Fruit fly (Drosophila melanogaster) whole organism, embryonic: ENCODE data around the gene CG3841.
A peak's percentile ranks its signal among the peaks of the same experiment; 100 is the strongest.

Experiments
- C15 ChIP-seq: fragments of 200-800 bp; sonication (Bioruptor generic); IDR thresholded peaks from 3 replicates; pipeline ENCODE4 v1.3.6; 2022; ENCODE audit warnings: missing biosample characterization, missing genetic modification characterization
- CG11085 ChIP-seq: fragments of 200-800 bp; sonication (Bioruptor generic); IDR thresholded peaks from 2 replicates; pipeline ENCODE4 v1.3.6; 2022; ENCODE audit warnings: missing biosample characterization, missing genetic modification characterization
- CG11247 ChIP-seq: fragments of 200-800 bp; sonication (Bioruptor generic); IDR thresholded peaks from 2 replicates; pipeline ENCODE4 v1.3.6; 2022; ENCODE audit warnings: missing biosample characterization, missing genetic modification characterization
- CG11560 ChIP-seq: fragments of 200-800 bp; sonication (Bioruptor generic); IDR thresholded peaks from 3 replicates; pipeline ENCODE4 v1.3.6; 2022; ENCODE audit warnings: missing biosample characterization, missing genetic modification characterization
- CG12071 ChIP-seq: fragments of 200-800 bp; sonication (Bioruptor generic); optimal IDR thresholded peaks from 3 replicates; lab custom pipeline; 2018; ENCODE audit warnings: missing biosample characterization, mild to moderate bottlenecking, missing genetic modification characterization
- CG12104 ChIP-seq: fragments of 200-800 bp; sonication (Bioruptor generic); optimal IDR thresholded peaks from 3 replicates; lab custom pipeline; 2016; ENCODE audit warnings: missing biosample characterization, missing genetic modification characterization
- CG12659 ChIP-seq: fragments of 200-800 bp; sonication (Bioruptor generic); optimal IDR thresholded peaks from 3 replicates; lab custom pipeline; 2017; ENCODE audit warnings: mild to moderate bottlenecking, missing biosample characterization, missing genetic modification reagents, missing genetic modification characterization
- CG14441 ChIP-seq: fragments of 200-800 bp; sonication (Bioruptor generic); IDR thresholded peaks from 2 replicates; pipeline ENCODE4 v1.3.6; 2022; ENCODE audit warnings: missing biosample characterization, missing genetic modification characterization
- CG1647 ChIP-seq: fragments of 200-800 bp; sonication (Bioruptor generic); optimal IDR thresholded peaks from 3 replicates; lab custom pipeline; 2016; ENCODE audit warnings: missing biosample characterization, missing genetic modification characterization
- CG16863 ChIP-seq: fragments of 200-800 bp; sonication (Bioruptor generic); optimal IDR thresholded peaks from 3 replicates; lab custom pipeline; 2016; ENCODE audit warnings: missing biosample characterization, missing genetic modification characterization
- CG18011 ChIP-seq: fragments of 200-800 bp; sonication (Bioruptor generic); optimal IDR thresholded peaks from 2 replicates; lab custom pipeline; 2017; ENCODE audit warnings: missing biosample characterization, missing genetic modification characterization, mild to moderate bottlenecking, moderate library complexity, missing genotype
- CG31365 ChIP-seq: fragments of 200-800 bp; sonication (Bioruptor generic); optimal IDR thresholded peaks from 2 replicates; lab custom pipeline; 2018; ENCODE audit warnings: missing biosample characterization, mild to moderate bottlenecking, missing genetic modification characterization
- CG3726 ChIP-seq: fragments of 200-800 bp; sonication (Bioruptor generic); IDR thresholded peaks from 3 replicates; pipeline ENCODE4, ENCODE4 v1.3.6; 2022; ENCODE audit warnings: missing biosample characterization, missing genetic modification characterization
- CG4404 ChIP-seq: fragments of 200-800 bp; sonication (Bioruptor generic); IDR thresholded peaks from 2 replicates; pipeline ENCODE4 v1.3.6; 2022; ENCODE audit warnings: missing biosample characterization, missing genetic modification characterization
- CG4424 ChIP-seq: fragments of 200-800 bp; sonication (Bioruptor generic); optimal IDR thresholded peaks from 3 replicates; lab custom pipeline; 2016; ENCODE audit warnings: missing biosample characterization, missing genetic modification characterization
- CG4617 ChIP-seq: fragments of 200-800 bp; sonication (Bioruptor generic); optimal IDR thresholded peaks from 3 replicates; lab custom pipeline; 2016; ENCODE audit warnings: missing biosample characterization, missing genetic modification characterization, borderline replicate concordance
- CG6813 ChIP-seq: fragments of 200-800 bp; sonication (Bioruptor generic); optimal IDR thresholded peaks from 2 replicates; lab custom pipeline; 2017; ENCODE audit warnings: missing biosample characterization, missing genetic modification characterization, mild to moderate bottlenecking, moderate library complexity, missing genetic modification reagents
- CG7357 ChIP-seq: fragments of 200-800 bp; sonication (Bioruptor generic); IDR thresholded peaks from 3 replicates; pipeline ENCODE4 v1.3.6; 2022; ENCODE audit warnings: missing biosample characterization, missing genetic modification characterization
- CG7556 ChIP-seq: fragments of 200-800 bp; sonication (Bioruptor generic); optimal IDR thresholded peaks from 2 replicates; lab custom pipeline; 2017; ENCODE audit warnings: missing biosample characterization, mild to moderate bottlenecking, missing genetic modification characterization
- CG8478 ChIP-seq: fragments of >200 bp; optimal IDR thresholded peaks from 2 replicates; lab custom pipeline; 2018
- CG8765 ChIP-seq: fragments of 200-800 bp; sonication (Bioruptor generic); IDR thresholded peaks from 2 replicates; pipeline ENCODE4 v1.3.6; 2022; ENCODE audit warnings: missing biosample characterization, missing genetic modification characterization
- Dip2 ChIP-seq: fragments of 200-800 bp; sonication (Bioruptor generic); IDR thresholded peaks from 2 replicates; pipeline ENCODE4 v1.3.6; 2022; ENCODE audit warnings: missing biosample characterization, missing genetic modification characterization
- Doc3 ChIP-seq: fragments of 200-800 bp; sonication (Bioruptor generic); IDR thresholded peaks from 3 replicates; pipeline ENCODE4 v1.3.6; 2022; ENCODE audit warnings: missing biosample characterization, missing genetic modification characterization; ENCODE audit not compliant: partially characterized antibody
- H15 ChIP-seq: fragments of 200-800 bp; sonication (Bioruptor generic); IDR thresholded peaks from 3 replicates; pipeline ENCODE4 v1.3.6; 2022; ENCODE audit warnings: missing biosample characterization, missing genetic modification characterization
- HLH4C ChIP-seq: fragments of 200-800 bp; sonication (Bioruptor generic); IDR thresholded peaks from 3 replicates; pipeline ENCODE4 v1.3.6; 2022; ENCODE audit warnings: missing biosample characterization, missing genetic modification characterization; ENCODE audit not compliant: partially characterized antibody
- HLHmδ ChIP-seq: fragments of 200-800 bp; sonication (Bioruptor generic); optimal IDR thresholded peaks from 2 replicates; lab custom pipeline; 2018; ENCODE audit warnings: missing biosample characterization, mild to moderate bottlenecking, missing genetic modification characterization, moderate library complexity
- Hand ChIP-seq: fragments of 200-800 bp; sonication (Bioruptor generic); optimal IDR thresholded peaks from 2 replicates; lab custom pipeline; 2017; ENCODE audit warnings: mild to moderate bottlenecking, missing biosample characterization, missing genetic modification reagents, missing genetic modification characterization
- Lhr ChIP-seq: fragments of 200-800 bp; sonication (Bioruptor generic); optimal IDR thresholded peaks from 3 replicates; lab custom pipeline; 2017; ENCODE audit warnings: mild to moderate bottlenecking, missing biosample characterization, missing genetic modification reagents, missing genetic modification characterization
- Mad ChIP-seq: fragments of 200-800 bp; sonication (Bioruptor generic); optimal IDR thresholded peaks from 2 replicates; lab custom pipeline; 2016; ENCODE audit warnings: missing biosample characterization, missing genetic modification characterization
- Myb ChIP-seq: fragments of 200-800 bp; sonication (Bioruptor generic); optimal IDR thresholded peaks from 2 replicates; lab custom pipeline; 2016; ENCODE audit warnings: missing biosample characterization, missing genetic modification characterization
- Pdp1 ChIP-seq, 2 experiments: fragments of 200-800 bp; sonication (Bioruptor generic); optimal IDR thresholded peaks; 3 replicates each; lab custom pipeline; 2016; ENCODE audit warnings: missing biosample characterization in 2 of 2, missing genetic modification characterization in 2 of 2, mild to moderate bottlenecking in 1 of 2, moderate library complexity in 1 of 2
- TFAM ChIP-seq: fragments of 200-800 bp; sonication (Bioruptor generic); optimal IDR thresholded peaks from 2 replicates; lab custom pipeline; 2017; ENCODE audit warnings: missing biosample characterization, missing genetic modification characterization, inconsistent platforms
- Tbp ChIP-seq: fragments of >200 bp; optimal IDR thresholded peaks from 2 replicates; lab custom pipeline; 2018; ENCODE audit warnings: missing biosample characterization, missing genetic modification characterization
- ash1 ChIP-seq: fragments of 200-800 bp; sonication (Bioruptor generic); optimal IDR thresholded peaks from 2 replicates; lab custom pipeline; 2018; ENCODE audit warnings: missing biosample characterization, mild to moderate bottlenecking, missing genetic modification characterization
- bigmax ChIP-seq: fragments of 200-800 bp; sonication (Bioruptor generic); optimal IDR thresholded peaks from 2 replicates; lab custom pipeline; 2018; ENCODE audit warnings: missing biosample characterization, mild to moderate bottlenecking, missing genetic modification characterization
- chif ChIP-seq, 2 experiments: fragments of 200-800 bp; sonication (Bioruptor generic); optimal IDR thresholded peaks; 3 replicates each; lab custom pipeline; 2016; ENCODE audit warnings: missing biosample characterization in 2 of 2, missing genetic modification characterization in 2 of 2
- croc ChIP-seq: fragments of 200-800 bp; sonication (Bioruptor generic); conservative IDR thresholded peaks from 3 replicates; pipeline ENCODE4 v1.3.6; 2022; ENCODE audit warnings: missing biosample characterization, missing genetic modification characterization
- dysf ChIP-seq: fragments of 200-800 bp; sonication (Bioruptor generic); IDR thresholded peaks from 3 replicates; pipeline ENCODE4 v1.3.6; 2022; ENCODE audit warnings: missing biosample characterization, missing genetic modification characterization
- gfzf ChIP-seq: fragments of 200-800 bp; sonication (Bioruptor generic); optimal IDR thresholded peaks from 2 replicates; lab custom pipeline; 2016; ENCODE audit warnings: missing biosample characterization, mild to moderate bottlenecking, missing genetic modification characterization, moderate library complexity
- grau ChIP-seq: fragments of 200-800 bp; optimal IDR thresholded peaks from 3 replicates; lab custom pipeline; 2019; ENCODE audit warnings: missing biosample characterization, mild to moderate bottlenecking, missing genetic modification characterization, moderate library complexity
- gsb ChIP-seq: fragments of 200-800 bp; sonication (Bioruptor generic); IDR thresholded peaks from 2 replicates; pipeline ENCODE4 v1.3.6; 2022; ENCODE audit warnings: missing biosample characterization, missing genetic modification characterization
- gsb-n ChIP-seq: fragments of 200-800 bp; sonication (Bioruptor generic); optimal IDR thresholded peaks from 3 replicates; lab custom pipeline; 2018; ENCODE audit warnings: missing biosample characterization, mild to moderate bottlenecking, missing genetic modification characterization
- hkb ChIP-seq, 2 experiments: fragments of 200-800 bp in 1 of 2; fragments of >200 bp in 1 of 2; sonication (Bioruptor generic) in 1 of 2; IDR thresholded peaks in 1 of 2; optimal IDR thresholded peaks in 1 of 2; 2 replicates each; pipeline versions ENCODE4 v1.3.6 to Lab custom; 2017 to 2022; ENCODE audit warnings: missing biosample characterization in 1 of 2, missing genetic modification characterization in 1 of 2
- kah ChIP-seq: fragments of 200-800 bp; sonication (Bioruptor generic); optimal IDR thresholded peaks from 2 replicates; lab custom pipeline; 2018; ENCODE audit warnings: missing biosample characterization, mild to moderate bottlenecking, missing genetic modification characterization
- pho ChIP-seq: fragments of 200-800 bp; sonication (Bioruptor generic); optimal IDR thresholded peaks from 2 replicates; lab custom pipeline; 2016; ENCODE audit warnings: missing biosample characterization, missing genetic modification characterization
- pita ChIP-seq: fragments of 200-800 bp; sonication (Bioruptor generic); optimal IDR thresholded peaks from 2 replicates; lab custom pipeline; 2017; ENCODE audit warnings: missing biosample characterization, mild to moderate bottlenecking, missing genetic modification characterization
- scrt ChIP-seq: fragments of 200-800 bp; sonication (Bioruptor generic); optimal IDR thresholded peaks from 2 replicates; lab custom pipeline; 2018; ENCODE audit warnings: missing biosample characterization, mild to moderate bottlenecking, missing genetic modification characterization, moderate library complexity
- sna ChIP-seq: fragments of 200-800 bp; sonication (Bioruptor generic); IDR thresholded peaks from 2 replicates; pipeline ENCODE4 v1.3.6; 2022; ENCODE audit warnings: missing biosample characterization, missing genetic modification characterization; ENCODE audit not compliant: partially characterized antibody
- wek ChIP-seq: fragments of 200-800 bp; sonication (Bioruptor generic); optimal IDR thresholded peaks from 3 replicates; lab custom pipeline; 2018; ENCODE audit warnings: missing biosample characterization, mild to moderate bottlenecking, missing genetic modification characterization, moderate library complexity
- zen2 ChIP-seq: fragments of 200-800 bp; sonication (Bioruptor generic); IDR thresholded peaks from 3 replicates; pipeline ENCODE4 v1.3.6; 2022; ENCODE audit warnings: missing biosample characterization, missing genetic modification characterization; ENCODE audit not compliant: partially characterized antibody

CG3841 gene

dm6 chr2L:9567398-9567856 is 21.8 kb upstream of the CG3841 start (continued):
- TF ChIP-seq HLHmδ (GFP tag; lab: Kevin White, UChicago), result peak; percentile 96
- no peak for TF ChIP-seq zen2 (GFP tag; lab: Robert Waterston, UW)
- peak; percentile 91 for TF ChIP-seq CG11085
- TF ChIP-seq H15 (GFP tag; lab: Robert Waterston, UW), result peak; percentile 95
- TF ChIP-seq CG12104 (GFP tag; lab: Kevin White, UChicago), result peak; percentile 98
- TF ChIP-seq CG7556, result peak; percentile 94
- TF ChIP-seq CG11560, result peak; percentile 25; the same call in 1 of the 3 replicates
- TF ChIP-seq C15 (GFP tag; lab: Robert Waterston, UW), result peak; percentile 95
- peak; percentile 93 for TF ChIP-seq bigmax (GFP tag; lab: Kevin White, UChicago)
- TF ChIP-seq dysf (GFP tag; lab: Robert Waterston, UW), result peak; percentile 95
- peak; percentile 99 for TF ChIP-seq scrt (GFP tag; lab: Kevin White, UChicago)
- TF ChIP-seq Lhr (GFP tag; lab: Kevin White, UChicago), result peak; percentile 97
- peak; percentile 90 for TF ChIP-seq pho (GFP tag; lab: Kevin White, UChicago)
- TF ChIP-seq chif (GFP tag; optimal IDR thresholded peaks at IDR 0.05; lab: Kevin White, UChicago), result peak; percentile 85 to 94
- TF ChIP-seq CG4617, result peak; percentile 88
- peak; percentile 95 for TF ChIP-seq grau (tag; lab: Kevin White, UChicago)
- peak; percentile 97 for TF ChIP-seq gsb-n (tag; lab: Kevin White, UChicago)
- peak; percentile 93 for TF ChIP-seq TFAM (GFP tag; lab: Kevin White, UChicago)
- TF ChIP-seq wek (GFP tag; lab: Kevin White, UChicago), result peak; percentile 99
- peak; percentile 89 for TF ChIP-seq CG14441 (GFP tag; lab: Robert Waterston, UW)
- TF ChIP-seq CG16863 (GFP tag; lab: Kevin White, UChicago), result peak; percentile 91
- TF ChIP-seq CG4424, result peak; percentile 97
- TF ChIP-seq CG1647 (GFP tag; lab: Kevin White, UChicago), result peak; percentile 96
- TF ChIP-seq Tbp (GFP tag; lab: Kevin White, UChicago), result no peak
- TF ChIP-seq Pdp1 (GFP tag; optimal IDR thresholded peaks at IDR 0.05; lab: Kevin White, UChicago), result peak; percentile 90 to 92
- TF ChIP-seq hkb (optimal IDR thresholded peaks at IDR 0.05; lab: Kevin White, UChicago), result no peak
- TF ChIP-seq hkb (GFP tag; IDR thresholded peaks at IDR 0.05; lab: Robert Waterston, UW), result peak; percentile 99
- peak; percentile 97 for TF ChIP-seq kah (GFP tag; lab: Kevin White, UChicago)
- peak; percentile 83 for TF ChIP-seq Myb (GFP tag; lab: Kevin White, UChicago)
- no peak for TF ChIP-seq CG8478
- TF ChIP-seq pita (GFP tag; lab: Kevin White, UChicago), result no peak
- no peak; the same call in 1 of the 2 replicates for TF ChIP-seq CG8765
- peak; percentile 96 for TF ChIP-seq Mad (GFP tag; lab: Kevin White, UChicago)
- no peak for TF ChIP-seq Dip2 (GFP tag; lab: Robert Waterston, UW)
- peak; percentile 95 for TF ChIP-seq CG31365
- TF ChIP-seq gsb (GFP tag; lab: Robert Waterston, UW), result peak; percentile 93
- TF ChIP-seq CG3726 (GFP tag; lab: Robert Waterston, UW), result peak; percentile 83; the same call in 2 of the 3 replicates
- peak; percentile 99 for TF ChIP-seq ash1
- peak; percentile 57; the same call in 2 of the 3 replicates for TF ChIP-seq croc (GFP tag; lab: Robert Waterston, UW)
- peak; percentile 98 for TF ChIP-seq Hand (GFP tag; lab: Kevin White, UChicago)
- peak; percentile 99 for TF ChIP-seq CG12659 (GFP tag; lab: Kevin White, UChicago)
- peak; percentile 100 for TF ChIP-seq CG6813 (GFP tag; lab: Kevin White, UChicago)
- TF ChIP-seq CG12071 (GFP tag; lab: Kevin White, UChicago), result peak; percentile 100
- TF ChIP-seq CG11247, result peak; percentile 97
- TF ChIP-seq CG18011 (GFP tag; lab: Kevin White, UChicago), result peak; percentile 92
- no peak for TF ChIP-seq HLH4C
- peak; percentile 67 for TF ChIP-seq CG7357 (GFP tag; lab: Robert Waterston, UW)
- TF ChIP-seq CG4404 (GFP tag; lab: Robert Waterston, UW), result no peak
- TF ChIP-seq sna (GFP tag; lab: Robert Waterston, UW), result no peak; the same call in 1 of the 2 replicates
- peak; percentile 0 for TF ChIP-seq gfzf (GFP tag; lab: Kevin White, UChicago)
- TF ChIP-seq Doc3, result no peak
